Worm (Caenorhabditis elegans): ENCODE results near the gene txt-5.

DNA sequence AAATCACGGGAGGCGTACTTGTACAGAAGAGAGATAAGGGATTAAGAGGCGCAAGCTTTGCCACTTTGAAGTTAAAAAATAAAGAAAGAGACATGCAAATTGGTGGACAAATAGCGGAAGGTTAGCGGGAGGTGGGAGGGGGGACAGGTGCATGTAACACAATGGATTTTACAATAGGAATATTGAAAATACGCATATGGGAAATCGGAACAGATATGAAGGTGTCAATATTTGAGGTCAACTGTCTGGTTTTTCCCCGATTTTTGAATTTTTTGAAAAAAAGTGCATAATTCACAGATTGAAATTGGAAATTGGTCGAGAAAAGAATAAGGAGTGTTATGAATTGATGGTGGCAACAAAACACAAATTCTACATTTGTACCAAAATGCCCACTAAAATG, 24.9 kb upstream of the txt-5 start, which contains the start of gene C37C3.17:
- no peak for TF ChIP-seq dao-5 (tag; optimal IDR thresholded peaks at IDR 0.05)
- TF ChIP-seq W03F9.2 (tag; optimal IDR thresholded peaks at IDR 0.05), result no peak

Data from whole organism, L4/young adult.